Worm (Caenorhabditis elegans): ENCODE measurements around the gene wht-4.

DNA sequence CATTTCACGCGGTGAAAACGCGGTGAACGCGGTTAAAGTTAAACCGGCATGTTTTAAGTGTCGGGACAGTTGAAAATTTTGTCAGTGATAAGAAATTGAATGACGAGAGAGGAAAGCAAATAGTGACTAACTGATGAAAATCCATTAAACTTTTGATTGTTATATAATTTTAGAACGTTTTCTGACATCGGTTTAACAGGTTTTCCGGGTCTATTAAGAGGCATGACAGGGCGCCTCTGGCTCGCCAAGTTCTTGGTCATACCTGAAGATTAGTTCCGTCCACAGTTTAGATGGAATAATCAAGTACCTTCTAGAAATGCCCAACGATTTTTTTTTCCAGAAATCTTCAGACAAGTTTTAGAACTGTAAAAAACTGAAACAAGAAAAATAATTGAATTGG lies 44.4 kb downstream of the wht-4 start, which contains the start of gene Y46D2A.2:
- TF ChIP-seq ceh-32 (tag; optimal IDR thresholded peaks at IDR 0.05; ENCODE audit: poor library complexity) (no peak), nhr-11 (tag; optimal IDR thresholded peaks at IDR 0.05) (no peak), nhr-237 (tag; optimal IDR thresholded peaks at IDR 0.05) (no peak), lin-38 (GFP tag; IDR thresholded peaks at IDR 0.05) (no peak), nhr-25 (tag; optimal IDR thresholded peaks at IDR 0.05; ENCODE audit: borderline replicate concordance, insufficient read depth) (no peak), lin-13 (GFP tag; optimal IDR thresholded peaks at IDR 0.05) (no peak), jun-1 (tag; optimal IDR thresholded peaks at IDR 0.05) (no peak), ceh-82 (tag; optimal IDR thresholded peaks at IDR 0.05) (no peak), set-16 (GFP tag; IDR thresholded peaks at IDR 0.05) (no peak), lir-3 (tag; optimal IDR thresholded peaks at IDR 0.05) (no peak), fkh-10 (GFP tag; optimal IDR thresholded peaks at IDR 0.05) (no peak), snpc-4 (tag; optimal IDR thresholded peaks at IDR 0.05) (no peak)

Measured in whole organism, L4 larva.